Worm (Caenorhabditis elegans) whole organism, young adult: ENCODE results near the gene F53A3.7.

Source experiments
- B0035.1 ChIP-seq: sonication (generic microtip); optimal IDR thresholded peaks from 2 replicates; lab custom pipeline; 2016; ENCODE audit warnings: missing genetic modification characterization, mild to moderate bottlenecking, missing compliant biosample characterization, missing genotype, missing genetic modification reagents
- C06A6.2 ChIP-seq: fragments of 200-800 bp; sonication (Bioruptor generic); conservative IDR thresholded peaks from 2 replicates; pipeline ENCODE4 v1.3.6; 2022; ENCODE audit warnings: missing genetic modification characterization, missing compliant biosample characterization
- D2030.7 ChIP-seq: fragments of 200-800 bp; sonication (Bioruptor generic); IDR thresholded peaks from 2 replicates; pipeline ENCODE4 v1.3.6; 2022; ENCODE audit warnings: missing genetic modification reagents, missing genetic modification characterization, missing compliant biosample characterization
- F10E7.11 ChIP-seq: sonication (generic microtip); optimal IDR thresholded peaks from 2 replicates; lab custom pipeline; 2017; ENCODE audit warnings: mild to moderate bottlenecking, missing genetic modification characterization, moderate library complexity, missing compliant biosample characterization
- F22D6.2 ChIP-seq: sonication (generic microtip); optimal IDR thresholded peaks from 2 replicates; lab custom pipeline; 2016; ENCODE audit warnings: mild to moderate bottlenecking, missing genetic modification characterization, missing compliant biosample characterization
- F23B12.7 ChIP-seq: sonication (generic microtip); optimal IDR thresholded peaks from 2 replicates; lab custom pipeline; 2017; ENCODE audit warnings: missing genetic modification characterization, mild to moderate bottlenecking, missing compliant biosample characterization, antibody characterized with exemption, moderate library complexity; ENCODE audit not compliant: insufficient read depth
- F33H1.4 ChIP-seq: fragments of 200-800 bp; sonication (Bioruptor generic); IDR thresholded peaks from 2 replicates; pipeline ENCODE4 v1.3.6; 2022; ENCODE audit warnings: missing genetic modification reagents, missing genetic modification characterization, missing compliant biosample characterization
- F55B11.4 ChIP-seq: sonication (generic microtip); optimal IDR thresholded peaks from 2 replicates; lab custom pipeline; 2016; ENCODE audit warnings: missing compliant biosample characterization, missing genetic modification characterization, borderline replicate concordance; ENCODE audit not compliant: insufficient read depth
- K11D2.4 ChIP-seq: fragments of 200-800 bp; sonication (Bioruptor generic); IDR thresholded peaks from 2 replicates; pipeline ENCODE4 v1.3.6; 2022; ENCODE audit warnings: missing genetic modification reagents, missing genetic modification characterization, missing compliant biosample characterization
- K12H6.12 ChIP-seq: fragments of 200-800 bp; sonication (Bioruptor generic); optimal IDR thresholded peaks from 2 replicates; lab custom pipeline; 2018; ENCODE audit warnings: mild to moderate bottlenecking, missing genetic modification characterization, missing compliant biosample characterization
- T26A5.8 ChIP-seq: sonication (generic microtip); optimal IDR thresholded peaks from 2 replicates; lab custom pipeline; 2016; ENCODE audit warnings: missing genetic modification characterization, missing compliant biosample characterization
- Y53F4B.3 ChIP-seq: fragments of 200-800 bp; sonication (Bioruptor generic); IDR thresholded peaks from 2 replicates; pipeline ENCODE4 v1.3.6; 2022; ENCODE audit warnings: missing genetic modification reagents, missing genetic modification characterization, missing compliant biosample characterization
- Y53G8AR.9 ChIP-seq: fragments of 200-800 bp; sonication (Bioruptor generic); conservative IDR thresholded peaks from 2 replicates; pipeline ENCODE4 v1.3.6; 2022; ENCODE audit warnings: missing genetic modification reagents, missing genetic modification characterization, missing compliant biosample characterization
- Y56A3A.18 ChIP-seq: fragments of 200-800 bp; sonication (Bioruptor generic); IDR thresholded peaks from 2 replicates; pipeline ENCODE4 v1.3.6; 2022; ENCODE audit warnings: missing genetic modification reagents, missing genetic modification characterization, missing compliant biosample characterization
- ZK185.1 ChIP-seq: sonication (generic microtip); optimal IDR thresholded peaks from 2 replicates; lab custom pipeline; 2016; ENCODE audit warnings: mild to moderate bottlenecking, missing genetic modification characterization, missing compliant biosample characterization; ENCODE audit not compliant: poor library complexity, severe bottlenecking
- aptf-3 ChIP-seq: fragments of 200-800 bp; sonication (Bioruptor generic); IDR thresholded peaks from 2 replicates; pipeline ENCODE4 v1.3.6; 2022; ENCODE audit warnings: missing genetic modification characterization, missing compliant biosample characterization
- athp-1 ChIP-seq: sonication (generic microtip); optimal IDR thresholded peaks from 2 replicates; lab custom pipeline; 2017; ENCODE audit warnings: mild to moderate bottlenecking, missing genetic modification characterization, missing compliant biosample characterization
- ceh-79 ChIP-seq: sonication (generic microtip); optimal IDR thresholded peaks from 2 replicates; lab custom pipeline; 2017; ENCODE audit warnings: mild to moderate bottlenecking, missing genetic modification characterization, missing compliant biosample characterization
- efl-1 ChIP-seq: fragments of 150-350 bp; optimal IDR thresholded peaks from 2 replicates; lab custom pipeline; 2014; ENCODE audit warnings: missing biosample characterization, missing genetic modification reagents, missing genetic modification characterization
- egl-18 ChIP-seq: fragments of 200-800 bp; sonication (Bioruptor generic); IDR thresholded peaks from 2 replicates; pipeline ENCODE4 v1.3.6; 2022; ENCODE audit warnings: missing genetic modification reagents, missing genetic modification characterization, missing compliant biosample characterization
- egrh-3 ChIP-seq: fragments of 200-800 bp; sonication (Bioruptor generic); IDR thresholded peaks from 2 replicates; pipeline ENCODE4 v1.3.6; 2022; ENCODE audit warnings: missing genetic modification reagents, missing genetic modification characterization, missing compliant biosample characterization
- ekl-4 ChIP-seq: fragments of 200-800 bp; sonication (Bioruptor generic); IDR thresholded peaks from 2 replicates; pipeline ENCODE4 v1.3.6; 2022; ENCODE audit warnings: missing genetic modification reagents, missing genetic modification characterization, missing compliant biosample characterization
- hmg-20 ChIP-seq: fragments of 200-800 bp; sonication (Bioruptor generic); IDR thresholded peaks from 2 replicates; pipeline ENCODE4 v1.3.6; 2022; ENCODE audit warnings: missing genetic modification reagents, missing genetic modification characterization, missing compliant biosample characterization
- let-526 ChIP-seq: fragments of 200-800 bp; sonication (Bioruptor generic); IDR thresholded peaks from 2 replicates; pipeline ENCODE4 v1.3.6; 2022; ENCODE audit warnings: missing genetic modification reagents, missing genetic modification characterization, missing compliant biosample characterization
- let-607 ChIP-seq, 2 experiments: fragments of 200-800 bp in 1 of 2; sonication (Bioruptor generic) in 1 of 2; sonication (generic microtip) in 1 of 2; optimal IDR thresholded peaks; 2 replicates each; lab custom pipeline; 2016 to 2018; ENCODE audit warnings: mild to moderate bottlenecking in 2 of 2, missing compliant biosample characterization in 2 of 2, missing genetic modification characterization in 2 of 2, moderate library complexity in 2 of 2, missing genotype in 1 of 2
- lin-40 ChIP-seq: sonication (generic microtip); optimal IDR thresholded peaks from 2 replicates; lab custom pipeline; 2016; ENCODE audit warnings: missing genetic modification characterization, mild to moderate bottlenecking, missing compliant biosample characterization, missing genotype, missing genetic modification reagents
- lin-54 ChIP-seq: fragments of 200-800 bp; sonication (Bioruptor generic); optimal IDR thresholded peaks from 2 replicates; lab custom pipeline; 2018; ENCODE audit warnings: mild to moderate bottlenecking, missing genetic modification characterization, missing compliant biosample characterization
- lsl-1 ChIP-seq: fragments of 200-800 bp; sonication (Bioruptor generic); optimal IDR thresholded peaks from 2 replicates; lab custom pipeline; 2018; ENCODE audit warnings: mild to moderate bottlenecking, missing genetic modification characterization, moderate library complexity, missing compliant biosample characterization
- madf-6 ChIP-seq: fragments of 200-800 bp; sonication (Bioruptor generic); IDR thresholded peaks from 2 replicates; pipeline ENCODE4 v1.3.6; 2022; ENCODE audit warnings: missing genetic modification reagents, missing genetic modification characterization, missing compliant biosample characterization
- madf-8 ChIP-seq: fragments of 200-800 bp; sonication (Bioruptor generic); conservative IDR thresholded peaks from 2 replicates; pipeline ENCODE4 v1.3.6; 2022; ENCODE audit warnings: missing genetic modification reagents, missing genetic modification characterization, missing compliant biosample characterization
- mxl-1 ChIP-seq: sonication (generic microtip); optimal IDR thresholded peaks from 2 replicates; lab custom pipeline; 2016; ENCODE audit warnings: missing genetic modification characterization, missing compliant biosample characterization
- nfya-2 ChIP-seq: fragments of 200-800 bp; sonication (Bioruptor generic); IDR thresholded peaks from 2 replicates; pipeline ENCODE4 v1.3.6; 2022; ENCODE audit warnings: missing genetic modification reagents, missing genetic modification characterization, missing compliant biosample characterization
- nhr-120 ChIP-seq: fragments of 200-800 bp; sonication (Bioruptor generic); IDR thresholded peaks from 2 replicates; pipeline ENCODE4 v1.3.6; 2022; ENCODE audit warnings: missing genetic modification characterization, missing compliant biosample characterization
- nhr-179 ChIP-seq: sonication (generic microtip); optimal IDR thresholded peaks from 2 replicates; lab custom pipeline; 2016; ENCODE audit warnings: mild to moderate bottlenecking, missing genetic modification characterization, missing compliant biosample characterization
- pbrm-1 ChIP-seq: fragments of 200-800 bp; sonication (Bioruptor generic); IDR thresholded peaks from 2 replicates; pipeline ENCODE4 v1.3.6; 2022; ENCODE audit warnings: missing genetic modification reagents, missing genetic modification characterization, missing compliant biosample characterization
- rcor-1 ChIP-seq: fragments of 200-800 bp; sonication (Bioruptor generic); IDR thresholded peaks from 2 replicates; pipeline ENCODE4 v1.3.6; 2022; ENCODE audit warnings: missing genetic modification reagents, missing genetic modification characterization, missing compliant biosample characterization
- rec-8 ChIP-seq, 2 experiments: sonication (generic microtip); optimal IDR thresholded peaks; 2 replicates each; lab custom pipeline; 2016; ENCODE audit warnings: mild to moderate bottlenecking in 2 of 2, missing genetic modification characterization in 2 of 2, missing genetic modification reagents in 2 of 2, missing genotype in 2 of 2, missing biosample characterization in 1 of 2, missing compliant biosample characterization in 1 of 2, moderate library complexity in 1 of 2
- snpc-1.1 ChIP-seq: sonication (generic microtip); optimal IDR thresholded peaks from 2 replicates; lab custom pipeline; 2017; ENCODE audit warnings: missing genetic modification characterization, mild to moderate bottlenecking, missing compliant biosample characterization, antibody characterized with exemption, moderate library complexity, missing genotype, missing genetic modification reagents; ENCODE audit not compliant: insufficient read depth
- snpc-4 ChIP-seq, 5 experiments: fragments of 150-350 bp in 1 of 5; sonication (generic microtip) in 4 of 5; optimal IDR thresholded peaks; 2 replicates each; lab custom pipeline; 2014 to 2018; ENCODE audit warnings: missing genetic modification characterization in 5 of 5, missing biosample characterization in 3 of 5, antibody characterized with exemption in 2 of 5, mild to moderate bottlenecking in 2 of 5, missing compliant biosample characterization in 2 of 5, missing genotype in 2 of 5, moderate library complexity in 2 of 5, missing genetic modification reagents in 1 of 5
- somi-1 ChIP-seq: fragments of 200-800 bp; sonication (Bioruptor generic); optimal IDR thresholded peaks from 2 replicates; lab custom pipeline; 2018; ENCODE audit warnings: mild to moderate bottlenecking, missing genetic modification characterization, missing compliant biosample characterization
- sptf-2 ChIP-seq: fragments of 200-800 bp; sonication (Bioruptor generic); optimal IDR thresholded peaks from 2 replicates; lab custom pipeline; 2018; ENCODE audit warnings: mild to moderate bottlenecking, missing genetic modification characterization, missing compliant biosample characterization
- tbp1 ChIP-seq: fragments of 200-800 bp; sonication (Bioruptor generic); optimal IDR thresholded peaks from 2 replicates; lab custom pipeline; 2018; ENCODE audit warnings: mild to moderate bottlenecking, missing genetic modification characterization, missing compliant biosample characterization
- unc-130 ChIP-seq: sonication (generic microtip); optimal IDR thresholded peaks from 2 replicates; lab custom pipeline; 2016; ENCODE audit warnings: missing genetic modification reagents, missing genetic modification characterization, missing compliant biosample characterization
- unc-62 ChIP-seq: fragments of 150-350 bp; optimal IDR thresholded peaks from 2 replicates; lab custom pipeline; 2014; ENCODE audit warnings: missing biosample characterization, missing genetic modification reagents, missing genetic modification characterization
- zim-3 ChIP-seq: sonication (generic microtip); optimal IDR thresholded peaks from 2 replicates; lab custom pipeline; 2017; ENCODE audit warnings: mild to moderate bottlenecking, missing genetic modification characterization, moderate library complexity, missing compliant biosample characterization
- ztf-26 ChIP-seq: sonication (generic microtip); optimal IDR thresholded peaks from 2 replicates; lab custom pipeline; 2017; ENCODE audit warnings: missing genetic modification characterization, missing compliant biosample characterization
- ztf-6 ChIP-seq: fragments of 200-800 bp; sonication (Bioruptor generic); IDR thresholded peaks from 2 replicates; pipeline ENCODE4 v1.3.6; 2022; ENCODE audit warnings: missing genetic modification reagents, missing genetic modification characterization, missing compliant biosample characterization

The F53A3.7 gene

ce11 chrIII:1951388-1951787, at the start of gene F53A3.7 (continued):
- no peak for TF ChIP-seq K11D2.4 (GFP tag; lab: Robert Waterston, UW)
- TF ChIP-seq ekl-4 = peak; percentile 74
- TF ChIP-seq F33H1.4 (GFP tag; lab: Robert Waterston, UW) = no peak
- TF ChIP-seq mxl-1 = no peak
- TF ChIP-seq D2030.7 (GFP tag; lab: Robert Waterston, UW) = no peak
- TF ChIP-seq ztf-26 (tag; lab: Kevin White, UChicago) = no peak
- peak; percentile 43 for TF ChIP-seq lin-54
- no peak for TF ChIP-seq egrh-3 (GFP tag; lab: Robert Waterston, UW)
- no peak for TF ChIP-seq B0035.1 (tag; lab: Kevin White, UChicago)
- TF ChIP-seq Y53G8AR.9 (GFP tag; lab: Robert Waterston, UW) = peak; percentile 69; the same call in 1 of the 2 replicates
- no peak for TF ChIP-seq sptf-2 (GFP tag; lab: Kevin White, UChicago)
- no peak for TF ChIP-seq F55B11.4 (tag; lab: Kevin White, UChicago)
- TF ChIP-seq Y53F4B.3 (GFP tag; lab: Robert Waterston, UW) = no peak
- no peak for TF ChIP-seq C06A6.2 (GFP tag; lab: Robert Waterston, UW)
- TF ChIP-seq ZK185.1 (tag; lab: Kevin White, UChicago) = no peak
- TF ChIP-seq let-526 (GFP tag; lab: Robert Waterston, UW) = no peak
- no peak for TF ChIP-seq F10E7.11
- peak; percentile 41 for TF ChIP-seq unc-130 (GFP tag; lab: Kevin White, UChicago)
- no peak for TF ChIP-seq F23B12.7 (tag; lab: Kevin White, UChicago)
- no peak for TF ChIP-seq nhr-120 (GFP tag; lab: Robert Waterston, UW)
- TF ChIP-seq aptf-3 (GFP tag; lab: Robert Waterston, UW) = no peak
- peak; percentile 36; the same call in 1 of the 2 replicates for TF ChIP-seq madf-6 (GFP tag; lab: Robert Waterston, UW)
- no peak; the same call in 1 of the 2 replicates for TF ChIP-seq rcor-1 (GFP tag; lab: Robert Waterston, UW)
- no peak; the same call in 1 of the 2 replicates for TF ChIP-seq madf-8 (GFP tag; lab: Robert Waterston, UW)
- no peak for TF ChIP-seq efl-1 (GFP tag; lab: Kevin White, UChicago)
- TF ChIP-seq ceh-79 = peak; percentile 10
- TF ChIP-seq lsl-1 (GFP tag; lab: Kevin White, UChicago) = peak; percentile 9
- peak; percentile 14 for TF ChIP-seq nhr-179 (tag; lab: Kevin White, UChicago)
- peak; percentile 17 for TF ChIP-seq tbp1
- no peak for TF ChIP-seq ztf-6 (GFP tag; lab: Robert Waterston, UW)
- TF ChIP-seq nfya-2 (GFP tag; lab: Robert Waterston, UW) = 0 out of 2 replicates have a peak, but pooled peaks have one; percentile 56
- no peak for TF ChIP-seq snpc-4 (GFP tag; optimal IDR thresholded peaks at IDR 0.05; lab: Kevin White, UChicago)
- TF ChIP-seq snpc-4 (tag; optimal IDR thresholded peaks at IDR 0.05; lab: Kevin White, UChicago) = peak in 1 of 4 experiments; percentile 37
- no peak for TF ChIP-seq hmg-20
- no peak for TF ChIP-seq F22D6.2 (tag; lab: Kevin White, UChicago)
- no peak for TF ChIP-seq unc-62 (GFP tag; lab: Kevin White, UChicago)
- TF ChIP-seq athp-1 = no peak
- TF ChIP-seq lin-40 = no peak
- no peak for TF ChIP-seq K12H6.12 (tag; lab: Kevin White, UChicago)
- TF ChIP-seq somi-1 (GFP tag; lab: Kevin White, UChicago) = no peak
- no peak for TF ChIP-seq rec-8 (tag; optimal IDR thresholded peaks at IDR 0.05; lab: Kevin White, UChicago)
- TF ChIP-seq egl-18 = 0 out of 2 replicates have a peak, but pooled peaks have one; percentile 20
- peak; percentile 53; the same call in 1 of the 2 replicates for TF ChIP-seq Y56A3A.18 (GFP tag; lab: Robert Waterston, UW)
- TF ChIP-seq zim-3 (tag; lab: Kevin White, UChicago) = no peak
- TF ChIP-seq snpc-1.1 (tag; lab: Kevin White, UChicago) = no peak
- 0 out of 2 replicates have a peak, but pooled peaks have one; percentile 40 for TF ChIP-seq pbrm-1
- TF ChIP-seq let-607 (tag; optimal IDR thresholded peaks at IDR 0.05; lab: Kevin White, UChicago) = no peak
- peak; percentile 4 for TF ChIP-seq T26A5.8 (tag; lab: Kevin White, UChicago)
